Worm (Caenorhabditis elegans) whole organism, L3 larva: Measurements from ENCODE around the gene ZC443.3.

Experiments
- R02D3.7 ChIP-seq: fragments of 150-350 bp; optimal IDR thresholded peaks from 2 replicates; lab custom pipeline; 2014; ENCODE audit warnings: missing biosample characterization, missing genetic modification characterization
- ZK546.5 ChIP-seq: sonication (generic microtip); optimal IDR thresholded peaks from 2 replicates; lab custom pipeline; 2017; ENCODE audit warnings: missing biosample characterization, missing genetic modification characterization
- ama-1 ChIP-seq: fragments of 150-350 bp; optimal IDR thresholded peaks from 2 replicates; lab custom pipeline; 2018
- ceh-82 ChIP-seq: fragments of 150-350 bp; optimal IDR thresholded peaks from 2 replicates; lab custom pipeline; 2014; ENCODE audit warnings: missing biosample characterization, missing genetic modification characterization
- ceh-9 ChIP-seq: sonication (generic microtip); optimal IDR thresholded peaks from 2 replicates; lab custom pipeline; 2018; ENCODE audit warnings: missing biosample characterization, missing genetic modification characterization
- daf-12 ChIP-seq: fragments of 150-350 bp; optimal IDR thresholded peaks from 2 replicates; lab custom pipeline; 2014; ENCODE audit warnings: missing biosample characterization, missing genetic modification reagents, missing genetic modification characterization
- egl-5 ChIP-seq: fragments of 150-350 bp; optimal IDR thresholded peaks from 2 replicates; lab custom pipeline; 2017; ENCODE audit warnings: missing biosample characterization, missing genetic modification reagents, missing genetic modification characterization, inconsistent platforms
- elt-2 ChIP-seq: sonication (generic microtip); optimal IDR thresholded peaks from 2 replicates; lab custom pipeline; 2016; ENCODE audit warnings: missing genetic modification reagents, mild to moderate bottlenecking, missing genetic modification characterization, missing compliant biosample characterization
- eor-1 ChIP-seq, 2 experiments: fragments of 150-350 bp; optimal IDR thresholded peaks; 2 replicates each; lab custom pipeline; 2014 to 2018; ENCODE audit warnings: missing biosample characterization in 2 of 2, missing genetic modification characterization in 2 of 2
- fkh-10 ChIP-seq: sonication (generic microtip); optimal IDR thresholded peaks from 2 replicates; lab custom pipeline; 2017; ENCODE audit warnings: missing biosample characterization, missing genetic modification reagents, missing genetic modification characterization
- fkh-2 ChIP-seq: fragments of 150-350 bp; optimal IDR thresholded peaks from 2 replicates; lab custom pipeline; 2014; ENCODE audit warnings: missing biosample characterization, missing genetic modification reagents, missing genetic modification characterization
- fos-1 ChIP-seq: fragments of 150-350 bp; optimal IDR thresholded peaks from 2 replicates; lab custom pipeline; 2014; ENCODE audit warnings: missing biosample characterization, missing genetic modification characterization
- jun-1 ChIP-seq: fragments of 150-350 bp; optimal IDR thresholded peaks from 2 replicates; lab custom pipeline; 2014; ENCODE audit warnings: missing biosample characterization, missing genetic modification reagents, missing genetic modification characterization
- lin-15B ChIP-seq: fragments of 150-350 bp; optimal IDR thresholded peaks from 2 replicates; lab custom pipeline; 2014; ENCODE audit warnings: missing biosample characterization, missing genetic modification characterization
- lin-39 ChIP-seq: fragments of 150-350 bp; optimal IDR thresholded peaks from 2 replicates; lab custom pipeline; 2018; ENCODE audit warnings: missing biosample characterization, missing genetic modification reagents, missing genetic modification characterization
- lsy-12 ChIP-seq: sonication (generic microtip); optimal IDR thresholded peaks from 2 replicates; lab custom pipeline; 2016; ENCODE audit warnings: mild to moderate bottlenecking, missing genetic modification characterization, missing compliant biosample characterization
- mml-1 ChIP-seq: fragments of 150-350 bp; sonication (generic microtip); optimal IDR thresholded peaks from 3 replicates; lab custom pipeline; 2014; ENCODE audit warnings: missing biosample characterization, missing genetic modification characterization
- nfya-1 ChIP-seq: sonication (generic microtip); optimal IDR thresholded peaks from 2 replicates; lab custom pipeline; 2017; ENCODE audit warnings: missing genetic modification characterization, mild to moderate bottlenecking, missing compliant biosample characterization, antibody characterized with exemption, moderate library complexity; ENCODE audit not compliant: insufficient read depth
- nhr-12 ChIP-seq: fragments of 150-350 bp; optimal IDR thresholded peaks from 2 replicates; lab custom pipeline; 2014; ENCODE audit warnings: missing biosample characterization, missing genetic modification characterization
- nhr-23 ChIP-seq: fragments of 150-350 bp; optimal IDR thresholded peaks from 2 replicates; lab custom pipeline; 2014; ENCODE audit warnings: missing biosample characterization, missing genetic modification reagents, missing genetic modification characterization
- nhr-237 ChIP-seq: fragments of 150-350 bp; optimal IDR thresholded peaks from 2 replicates; lab custom pipeline; 2014; ENCODE audit warnings: missing biosample characterization, missing genetic modification characterization
- nhr-25 ChIP-seq: sonication (generic microtip); optimal IDR thresholded peaks from 2 replicates; lab custom pipeline; 2017; ENCODE audit warnings: missing biosample characterization, missing genetic modification characterization
- nhr-28 ChIP-seq: fragments of 150-350 bp; optimal IDR thresholded peaks from 2 replicates; lab custom pipeline; 2014; ENCODE audit warnings: missing biosample characterization, missing genetic modification characterization
- nhr-76 ChIP-seq: fragments of 150-350 bp; sonication (generic microtip); optimal IDR thresholded peaks from 5 replicates; lab custom pipeline; 2014; ENCODE audit warnings: missing biosample characterization, missing genetic modification characterization
- pha-4 ChIP-seq: fragments of 150-350 bp; optimal IDR thresholded peaks from 2 replicates; lab custom pipeline; 2014; ENCODE audit warnings: missing biosample characterization, missing genetic modification reagents, missing genetic modification characterization
- sea-2 ChIP-seq: fragments of 150-350 bp; sonication (generic microtip); optimal IDR thresholded peaks from 4 replicates; lab custom pipeline; 2014; ENCODE audit warnings: missing biosample characterization, missing genetic modification reagents, missing genetic modification characterization
- skn-1 ChIP-seq: fragments of 150-350 bp; optimal IDR thresholded peaks from 2 replicates; lab custom pipeline; 2014; ENCODE audit warnings: missing biosample characterization, missing genetic modification characterization
- tbx-2 ChIP-seq: sonication (generic microtip); optimal IDR thresholded peaks from 2 replicates; lab custom pipeline; 2016; ENCODE audit warnings: mild to moderate bottlenecking, missing genetic modification characterization, missing compliant biosample characterization
- unc-62 ChIP-seq: fragments of 150-350 bp; sonication (generic microtip); optimal IDR thresholded peaks from 4 replicates; lab custom pipeline; 2014; ENCODE audit warnings: missing biosample characterization, missing genetic modification reagents, missing genetic modification characterization

The ZC443.3 gene

DNA sequence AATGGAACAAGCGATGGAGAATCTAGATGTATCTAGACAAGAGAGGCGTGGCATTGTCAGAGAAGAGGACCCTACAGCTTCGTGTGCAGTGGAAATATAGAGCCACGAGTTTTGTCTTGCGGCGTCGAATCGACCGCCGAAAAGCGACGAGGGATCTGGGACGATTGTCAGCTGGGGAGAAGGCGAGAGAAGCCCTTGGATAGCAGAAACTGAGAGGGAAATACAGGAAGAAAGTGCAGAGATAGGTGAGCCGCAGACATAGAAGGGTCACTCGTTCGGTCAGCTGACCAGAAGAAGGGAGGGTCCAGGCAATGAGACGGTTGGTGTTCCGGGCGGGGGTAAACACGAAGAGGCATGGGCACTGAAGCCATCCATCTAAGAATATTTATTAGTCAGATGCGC, 560 bp upstream of the ZC443.3 start (continued):
- no peak for TF ChIP-seq jun-1 (tag; lab: Kevin White, UChicago)
- TF ChIP-seq nhr-25 (tag; lab: Kevin White, UChicago), result no peak
- no peak for TF ChIP-seq ceh-9 (tag; lab: Kevin White, UChicago)
- peak; percentile 80 for TF ChIP-seq nfya-1 (tag; lab: Kevin White, UChicago)
- peak; percentile 12 for TF ChIP-seq skn-1 (tag; lab: Kevin White, UChicago)
- TF ChIP-seq nhr-23 (tag; lab: Kevin White, UChicago), result peak; percentile 17
- TF ChIP-seq lsy-12 (tag; lab: Kevin White, UChicago), result peak; percentile 14
- TF ChIP-seq pha-4 (tag; lab: Kevin White, UChicago), result peak; percentile 75
- peak; percentile 78 for TF ChIP-seq lin-39
- TF ChIP-seq sea-2, result no peak

DNA sequence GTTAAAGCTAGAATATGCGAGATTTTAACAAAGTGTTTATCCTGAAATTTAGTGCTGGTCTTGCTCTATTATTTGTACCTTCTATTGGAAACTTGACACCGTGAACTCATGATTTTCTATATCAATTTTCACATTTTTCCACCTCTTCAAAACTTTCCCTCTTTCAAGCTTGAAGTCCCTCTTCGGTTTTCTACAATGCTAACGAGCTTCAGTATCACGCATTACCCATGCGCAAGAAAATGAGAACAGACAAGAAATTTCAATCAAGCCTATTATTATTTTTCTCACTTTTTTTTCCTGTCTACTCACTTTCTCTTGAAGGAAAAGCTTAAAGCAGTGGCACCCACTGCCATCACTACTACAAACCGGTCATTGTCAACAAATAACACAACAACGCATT, 2.1 kb downstream of the ZC443.3 start:
- TF ChIP-seq fkh-2 (tag; lab: Kevin White, UChicago) (no peak), egl-5 (peak; percentile 58), pha-4 (tag; lab: Kevin White, UChicago) (peak; percentile 44), ama-1 (lab: Kevin White, UChicago) (peak; percentile 42)

DNA sequence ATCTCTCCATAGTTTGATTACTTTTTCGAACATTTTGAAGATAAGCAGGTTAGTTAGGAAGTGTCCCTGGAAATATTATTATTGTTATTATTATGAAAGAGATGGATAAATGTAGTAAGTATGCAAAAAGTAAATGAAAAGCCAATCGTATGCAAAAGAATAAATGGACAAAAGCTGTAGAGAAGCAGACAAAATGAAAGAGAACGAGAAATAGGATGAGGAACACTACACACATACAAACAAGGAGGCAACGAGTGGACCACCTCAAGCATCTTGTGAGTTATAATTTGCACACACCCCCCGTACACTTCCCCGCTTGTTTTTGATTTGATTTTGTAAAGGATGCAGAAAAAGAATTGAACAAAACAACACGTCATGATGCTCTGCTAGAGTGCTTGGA, 2.8 kb downstream of the ZC443.3 start, which contains the start of gene ZC443.2:
ZC443.2 (minus strand) TSS at position 67 of the 400 bp plus-strand sequence.
- TF ChIP-seq fkh-10 (peak; percentile 46), sea-2 (no peak)

DNA sequence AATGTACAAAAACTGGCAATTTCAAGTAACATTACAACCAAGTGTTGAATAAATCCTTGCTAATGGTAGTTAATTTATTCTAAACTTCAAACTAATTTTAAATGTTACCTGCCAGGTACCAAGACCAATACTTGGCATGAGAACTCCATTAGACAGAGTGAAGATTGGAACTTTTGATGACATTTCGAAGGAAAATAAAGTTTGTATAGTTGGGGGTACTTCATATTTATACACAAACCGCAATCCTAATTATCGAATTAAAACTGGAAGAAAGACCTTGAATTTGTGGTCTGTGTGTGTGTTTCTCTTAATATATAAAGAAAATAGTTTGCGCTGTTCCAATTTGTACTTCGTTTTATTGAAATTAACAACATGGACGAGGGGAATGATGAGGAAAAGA, 4.0 kb downstream of the ZC443.3 start, which contains the start of gene ZC443.1:
ZC443.1 (minus strand) TSS at position 205 of the 400 bp plus-strand sequence.
- TF ChIP-seq lin-39, result no peak
- no peak for TF ChIP-seq tbx-2
- TF ChIP-seq nhr-76 (tag; lab: Kevin White, UChicago), result no peak
- TF ChIP-seq R02D3.7, result no peak
- TF ChIP-seq elt-2 (tag; lab: Kevin White, UChicago), result no peak
- TF ChIP-seq nhr-28, result no peak
- no peak for TF ChIP-seq ama-1 (lab: Kevin White, UChicago)
- no peak for TF ChIP-seq ZK546.5 (tag; lab: Kevin White, UChicago)
- TF ChIP-seq egl-5, result no peak
- TF ChIP-seq nhr-12 (tag; lab: Kevin White, UChicago), result no peak
- no peak for TF ChIP-seq nhr-237 (tag; lab: Kevin White, UChicago)
- TF ChIP-seq nfya-1 (tag; lab: Kevin White, UChicago), result no peak
- TF ChIP-seq pha-4 (tag; lab: Kevin White, UChicago), result no peak

DNA sequence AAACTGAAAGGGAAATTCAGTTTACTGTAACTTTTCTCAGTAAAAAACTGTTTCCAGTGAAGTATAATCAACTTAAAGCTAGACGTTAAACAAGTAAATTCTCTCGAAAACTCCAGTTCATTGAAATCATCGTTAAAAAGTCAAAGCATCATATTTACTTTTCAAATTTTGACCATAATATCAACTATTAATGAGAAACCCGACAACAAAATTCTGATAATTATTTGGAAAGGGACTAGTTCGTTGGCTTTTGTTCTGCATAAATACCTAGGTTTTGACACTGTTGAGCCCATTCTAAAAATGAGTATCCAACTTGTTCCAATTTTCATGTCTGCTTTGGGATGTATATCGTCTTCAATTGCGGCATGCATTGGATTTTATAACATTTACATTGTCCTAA, 7.7 kb downstream of the ZC443.3 start, which contains the start of gene ZC443.7:
ZC443.7 (plus strand) TSS at position 301 of the 400 bp plus-strand sequence.
- no peak for TF ChIP-seq nhr-12 (tag; lab: Kevin White, UChicago)
- TF ChIP-seq fkh-2 (tag; lab: Kevin White, UChicago), result no peak
- TF ChIP-seq mml-1 (tag; lab: Kevin White, UChicago), result no peak
- no peak for TF ChIP-seq sea-2
- no peak for TF ChIP-seq eor-1 (tag; optimal IDR thresholded peaks at IDR 0.05; lab: Kevin White, UChicago)

DNA sequence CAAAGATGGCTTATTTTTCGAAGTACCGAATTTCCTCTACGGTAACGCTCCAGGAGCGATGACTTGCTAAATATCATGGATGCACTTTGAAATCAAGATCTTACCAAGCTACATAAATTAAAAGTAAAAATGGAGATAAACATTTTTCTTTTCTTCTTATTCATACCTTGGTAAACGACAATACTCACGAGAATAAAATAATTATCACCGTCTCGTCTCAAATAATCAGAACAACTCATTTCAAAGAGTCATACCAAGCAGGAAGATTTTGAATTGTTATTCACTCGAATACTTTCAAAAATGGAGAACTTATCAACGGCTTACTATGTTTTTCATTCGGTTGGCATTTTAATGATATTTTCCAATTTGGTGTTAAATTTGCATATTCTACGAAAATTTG, 10.6 kb downstream of the ZC443.3 start, which contains the start of gene srbc-45:
srbc-45 (plus strand) TSS at position 301 of the 400 bp plus-strand sequence.
- TF ChIP-seq sea-2 (no peak), fkh-2 (tag; lab: Kevin White, UChicago) (no peak), unc-62 (GFP tag; lab: Kevin White, UChicago) (no peak), ceh-9 (tag; lab: Kevin White, UChicago) (no peak), fos-1 (tag; lab: Kevin White, UChicago) (no peak), daf-12 (no peak), skn-1 (tag; lab: Kevin White, UChicago) (no peak), ceh-82 (tag; lab: Kevin White, UChicago) (no peak), lin-15B (tag; lab: Kevin White, UChicago) (no peak)

DNA sequence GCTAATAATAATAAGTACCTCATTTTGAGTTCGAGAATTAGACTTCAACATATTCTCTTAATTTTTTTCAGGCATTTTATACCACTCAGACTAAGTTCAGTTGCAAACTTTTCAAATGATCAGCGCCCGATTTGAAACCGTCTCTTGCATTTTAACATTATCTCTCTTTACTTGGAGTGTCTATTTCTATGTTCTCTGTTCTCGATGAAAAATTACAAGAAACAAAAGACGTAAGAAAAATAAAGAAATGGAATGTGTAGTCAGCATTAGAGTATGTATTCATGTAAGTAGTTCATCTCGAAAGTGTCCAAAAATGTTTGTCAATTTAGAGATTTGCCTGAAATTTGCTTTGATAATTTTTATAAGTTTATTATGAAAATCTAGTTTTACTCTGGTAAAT, 13.8 kb downstream of the ZC443.3 start, which contains the start of gene ugt-3:
ugt-3 (minus strand) TSS at position 101 of the 400 bp plus-strand sequence.
- no peak for TF ChIP-seq ZK546.5 (tag; lab: Kevin White, UChicago)
- TF ChIP-seq, all 47 proteins: peak for 0
